Worm (Caenorhabditis elegans): ENCODE results near the gene C49A9.2.

C49A9.2 gene

ce11 chrIV:6206294-6206776 is 18.9 kb upstream of the C49A9.2 start, which contains the start of gene C49A9.10 (continued):
- TF ChIP-seq fkh-3 (tag; optimal IDR thresholded peaks at IDR 0.05), result no peak
- peak; percentile 27 for TF ChIP-seq B0035.1 (tag; optimal IDR thresholded peaks at IDR 0.05)
- TF ChIP-seq F22D6.2 (tag; optimal IDR thresholded peaks at IDR 0.05), result peak; percentile 79
- peak; percentile 22 to 89 for TF ChIP-seq rec-8 (tag; optimal IDR thresholded peaks at IDR 0.05)
- TF ChIP-seq hlh-26 (GFP tag; conservative IDR thresholded peaks at IDR 0.05), result no peak
- 0 out of 2 replicates have a peak, but pooled peaks have one; percentile 49 for TF ChIP-seq Y53G8AR.9 (GFP tag; conservative IDR thresholded peaks at IDR 0.05)
- TF ChIP-seq lin-40 (tag; optimal IDR thresholded peaks at IDR 0.05), result peak; percentile 74
- peak; percentile 73 for TF ChIP-seq rcor-1 (GFP tag; IDR thresholded peaks at IDR 0.05)
- peak; percentile 83 for TF ChIP-seq ztf-28 (GFP tag; IDR thresholded peaks at IDR 0.05)
- TF ChIP-seq pbrm-1 (GFP tag; IDR thresholded peaks at IDR 0.05), result peak; percentile 60; the same call in 1 of the 2 replicates
- peak; percentile 66 for TF ChIP-seq tbp1 (GFP tag; optimal IDR thresholded peaks at IDR 0.05)

- TF ChIP-seq cebp-1 (GFP tag; IDR thresholded peaks at IDR 0.05), result no peak
- TF ChIP-seq cebp-1 (tag; optimal IDR thresholded peaks at IDR 0.05), result peak; percentile 1
- TF ChIP-seq nhr-80 (tag; optimal IDR thresholded peaks at IDR 0.05), result no peak
Measured at ce11 chrIV:6209337-6209736, 15.9 kb upstream of the C49A9.2 start.

ce11 chrIV:6209958-6210357 is 15.3 kb upstream of the C49A9.2 start:
- TF ChIP-seq Y53G8AR.9 (GFP tag; conservative IDR thresholded peaks at IDR 0.05) (0 out of 2 replicates have a peak, but pooled peaks have one; percentile 16), madf-3 (GFP tag; IDR thresholded peaks at IDR 0.05) (peak; percentile 70; the same call in 1 of the 2 replicates), Y53F4B.3 (GFP tag; IDR thresholded peaks at IDR 0.05) (peak; percentile 96; the same call in 1 of the 2 replicates), egrh-3 (GFP tag; IDR thresholded peaks at IDR 0.05) (peak; percentile 33; the same call in 1 of the 2 replicates)

- TF ChIP-seq ekl-4 (GFP tag; IDR thresholded peaks at IDR 0.05) (no peak), nhr-80 (tag; optimal IDR thresholded peaks at IDR 0.05) (peak; percentile 69), cebp-1 (GFP tag; IDR thresholded peaks at IDR 0.05) (no peak), cebp-1 (tag; optimal IDR thresholded peaks at IDR 0.05) (peak; percentile 6)
Measured at ce11 chrIV:6210574-6210973, 14.7 kb upstream of the C49A9.2 start, which contains the start of the genes ugt-24 and C49A9.6. ugt-24 (minus strand) TSS chrIV:6210720. C49A9.6 (plus strand) TSS chrIV:6210936.

DNA sequence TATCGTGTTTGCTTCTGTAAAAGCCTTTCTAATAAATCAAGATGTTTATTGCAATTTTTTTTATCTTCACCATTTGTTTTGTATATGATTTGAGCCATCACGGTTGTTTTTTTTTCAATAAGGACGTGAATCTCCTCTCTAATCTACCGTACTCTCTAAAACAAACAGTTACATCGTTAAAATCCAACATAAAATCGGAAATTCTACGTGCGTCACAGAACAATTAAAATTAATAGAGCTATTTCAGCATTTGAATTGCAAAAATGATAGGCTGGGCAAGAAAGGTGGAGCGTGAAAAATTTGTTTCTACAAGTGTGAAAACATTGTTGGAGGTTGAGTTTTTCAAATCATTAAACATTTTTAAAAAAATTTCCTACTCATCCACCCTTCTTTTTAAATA is 11.8 kb upstream of the C49A9.2 start, which contains the start of gene C49A9.5:
TSS of gene C49A9.5 (plus strand) at position 271 of the 400 bp plus-strand sequence.
- TF ChIP-seq egl-18 (GFP tag; IDR thresholded peaks at IDR 0.05), result no peak
- no peak for TF ChIP-seq unc-130 (GFP tag; optimal IDR thresholded peaks at IDR 0.05)
- TF ChIP-seq rcor-1 (GFP tag; IDR thresholded peaks at IDR 0.05), result no peak
- no peak for TF ChIP-seq F33H1.4 (GFP tag; IDR thresholded peaks at IDR 0.05)
- no peak for TF ChIP-seq aptf-3 (GFP tag; IDR thresholded peaks at IDR 0.05)
- no peak for TF ChIP-seq pbrm-1 (GFP tag; IDR thresholded peaks at IDR 0.05)
- TF ChIP-seq F57C9.4 (tag; optimal IDR thresholded peaks at IDR 0.05), result no peak

ce11 chrIV:6217066-6217465 is 8.2 kb upstream of the C49A9.2 start, which contains the start of gene C49A9.9:
C49A9.9 (plus strand) TSS chrIV:6217372.
- TF ChIP-seq nhr-80 (tag; optimal IDR thresholded peaks at IDR 0.05) (peak; percentile 40), F10E7.11 (tag; optimal IDR thresholded peaks at IDR 0.05) (no peak), aptf-3 (GFP tag; IDR thresholded peaks at IDR 0.05) (no peak)

- TF ChIP-seq zfh-2 (GFP tag; conservative IDR thresholded peaks at IDR 0.05) (no peak), nfyb-1 (GFP tag; IDR thresholded peaks at IDR 0.05) (no peak), F33H1.4 (GFP tag; IDR thresholded peaks at IDR 0.05) (no peak), athp-1 (tag; optimal IDR thresholded peaks at IDR 0.05) (no peak), F10E7.11 (tag; optimal IDR thresholded peaks at IDR 0.05) (no peak), C17E4.6 (GFP tag; IDR thresholded peaks at IDR 0.05) (no peak), ztf-25 (GFP tag; IDR thresholded peaks at IDR 0.05) (no peak)
Measured at ce11 chrIV:6217503-6217902, 7.7 kb upstream of the C49A9.2 start.
